Worm (Caenorhabditis elegans) whole organism, L1 larva: ENCODE data around the gene pei-2.

Source experiments
- dpl-1 ChIP-seq, 3 experiments: fragments of 150-350 bp in 2 of 3; sonication (generic microtip) in 1 of 3; optimal IDR thresholded peaks; 2 replicates each; lab custom pipeline; 2014 to 2017; ENCODE audit warnings: missing biosample characterization in 3 of 3, missing genetic modification characterization in 3 of 3, missing genetic modification reagents in 3 of 3
- efl-3 ChIP-seq: fragments of 200-800 bp; sonication (Bioruptor generic); optimal IDR thresholded peaks from 2 replicates; lab custom pipeline; 2018; ENCODE audit warnings: mild to moderate bottlenecking, missing genetic modification characterization, missing compliant biosample characterization
- nhr-84 ChIP-seq: sonication (generic microtip); optimal IDR thresholded peaks from 2 replicates; lab custom pipeline; 2017; ENCODE audit warnings: missing biosample characterization, missing genetic modification characterization
- snpc-4 ChIP-seq: fragments of 150-350 bp; optimal IDR thresholded peaks from 2 replicates; lab custom pipeline; 2014; ENCODE audit warnings: missing biosample characterization, missing genetic modification characterization
- sptf-1 ChIP-seq: fragments of 150-350 bp; optimal IDR thresholded peaks from 2 replicates; lab custom pipeline; 2014; ENCODE audit warnings: missing biosample characterization, missing genetic modification characterization
- unc-62 ChIP-seq: fragments of 150-350 bp; optimal IDR thresholded peaks from 2 replicates; lab custom pipeline; 2014; ENCODE audit warnings: missing biosample characterization, missing genetic modification reagents, missing genetic modification characterization
- zag-1 ChIP-seq: fragments of 150-350 bp; optimal IDR thresholded peaks from 2 replicates; lab custom pipeline; 2014; ENCODE audit warnings: missing biosample characterization, missing genetic modification characterization

DNA sequence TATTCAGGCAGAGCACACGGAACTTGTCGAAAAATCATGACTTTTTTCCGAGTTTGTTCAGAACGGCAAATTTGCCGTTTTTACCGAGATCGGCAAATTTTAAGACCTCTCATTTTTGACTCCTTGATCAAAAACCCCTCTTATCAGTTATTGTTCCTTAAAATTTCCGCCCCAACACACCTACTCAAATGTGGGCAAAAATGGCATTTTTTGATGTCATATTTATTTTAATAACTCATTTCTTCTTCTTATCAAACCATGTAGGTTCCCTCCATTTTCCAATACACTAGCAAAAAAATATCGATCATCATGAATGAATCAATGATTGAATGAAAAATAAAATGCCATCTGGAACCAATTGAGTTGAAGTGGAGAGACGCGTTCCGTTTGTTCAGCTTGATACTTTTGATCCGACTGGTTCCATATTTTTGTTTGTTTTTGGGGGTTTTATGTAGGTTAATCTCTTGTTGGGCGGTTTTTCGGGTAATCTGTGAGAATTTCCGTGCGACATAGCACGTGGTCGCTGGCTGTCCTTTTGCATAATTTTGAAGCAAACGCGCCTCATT is 46.7 kb downstream of the pei-2 start:
- TF ChIP-seq unc-62 (GFP tag; lab: Kevin White, UChicago), result no peak
- no peak for TF ChIP-seq nhr-84 (tag; lab: Kevin White, UChicago)
- TF ChIP-seq sptf-1 (tag; lab: Kevin White, UChicago), result no peak
- no peak for TF ChIP-seq zag-1 (tag; lab: Kevin White, UChicago)
- TF ChIP-seq snpc-4, result no peak
- TF ChIP-seq dpl-1 (GFP tag; optimal IDR thresholded peaks at IDR 0.05; lab: Kevin White, UChicago), result no peak
- no peak for TF ChIP-seq efl-3 (GFP tag; lab: Kevin White, UChicago)
